Fruit fly (Drosophila melanogaster): ENCODE measurements around the gene CG9356.

The CG9356 gene

DNA sequence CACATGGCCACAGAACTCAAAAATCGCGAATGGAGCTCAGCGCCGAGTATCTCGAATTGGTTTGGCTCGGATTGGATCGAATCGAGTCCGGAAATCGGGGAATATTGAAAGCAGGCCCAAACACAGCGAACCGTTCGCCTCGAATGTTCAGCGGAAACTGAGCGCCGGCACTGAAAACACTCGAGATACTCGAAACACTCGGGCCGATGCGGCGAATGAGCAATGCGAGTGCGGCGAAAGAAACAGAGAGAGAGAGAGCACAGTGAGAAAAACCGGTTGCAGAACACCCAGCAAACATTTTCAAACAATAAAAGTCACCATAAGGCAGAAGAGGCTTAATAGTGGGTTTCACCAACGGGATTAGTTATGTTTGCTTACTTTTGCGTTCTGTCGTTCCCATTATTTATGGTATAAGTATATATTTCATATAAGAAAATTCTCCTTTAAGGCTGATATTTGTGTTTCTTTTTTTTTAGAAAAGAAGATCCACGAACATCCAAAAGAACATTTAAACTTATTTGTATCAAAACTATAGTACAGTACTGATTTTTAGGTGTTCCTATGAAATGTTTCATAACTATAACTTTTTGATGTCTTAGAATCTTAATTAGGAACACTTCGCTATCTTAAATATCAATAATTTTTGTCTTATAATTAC lies 9.6 kb downstream of the CG9356 start, which contains the start of gene FER (continued):
- TF ChIP-seq yki (optimal IDR thresholded peaks at IDR 0.05) (no peak), Eip74EF (GFP tag; optimal IDR thresholded peaks at IDR 0.05) (peak in 1 of 2 experiments; percentile 84), gsb-n (tag; optimal IDR thresholded peaks at IDR 0.05) (no peak), pnt (GFP tag; optimal IDR thresholded peaks at IDR 0.05) (no peak), CG8765 (GFP tag; IDR thresholded peaks at IDR 0.05) (no peak), Meics (GFP tag; optimal IDR thresholded peaks at IDR 0.05) (peak; percentile 37), CG7357 (GFP tag; IDR thresholded peaks at IDR 0.05) (no peak), kah (GFP tag; optimal IDR thresholded peaks at IDR 0.05) (peak; percentile 63), usp (GFP tag; optimal IDR thresholded peaks at IDR 0.05) (no peak), gt (GFP tag; IDR thresholded peaks at IDR 0.05) (no peak), CG10147 (GFP tag; optimal IDR thresholded peaks at IDR 0.05) (no peak), Neu2 (GFP tag; optimal IDR thresholded peaks at IDR 0.05; ENCODE audit: borderline replicate concordance) (no peak), CG9876 (GFP tag; optimal IDR thresholded peaks at IDR 0.05) (no peak), Adf1 (GFP tag; IDR thresholded peaks at IDR 0.05) (peak; percentile 17; the same call in 1 of the 2 replicates), CG14710 (tag; optimal IDR thresholded peaks at IDR 0.05) (no peak), CG17186 (GFP tag; optimal IDR thresholded peaks at IDR 0.05) (no peak), hth (optimal IDR thresholded peaks at IDR 0.05) (no peak), CG9215 (GFP tag; IDR thresholded peaks at IDR 0.05) (no peak), Nf-YA (GFP tag; IDR thresholded peaks at IDR 0.05) (no peak), CG31388 (GFP tag; optimal IDR thresholded peaks at IDR 0.05) (no peak), BEAF-32 (GFP tag; optimal IDR thresholded peaks at IDR 0.05) (no peak), sens (GFP tag) (peak; percentile 84), Nf-YB (GFP tag; optimal IDR thresholded peaks at IDR 0.05) (peak; percentile 43), Hmr (GFP tag; optimal IDR thresholded peaks at IDR 0.05) (peak; percentile 39), Blimp-1 (GFP tag; optimal IDR thresholded peaks at IDR 0.05) (peak; percentile 3), schlank (tag; optimal IDR thresholded peaks at IDR 0.05) (peak; percentile 40), row (GFP tag; IDR thresholded peaks at IDR 0.05) (peak; percentile 82), CG3838 (GFP tag; optimal IDR thresholded peaks at IDR 0.05) (no peak), CG9437 (GFP tag; optimal IDR thresholded peaks at IDR 0.05) (no peak), CG2875 (GFP tag; optimal IDR thresholded peaks at IDR 0.05) (peak; percentile 14), zfh2 (GFP tag; optimal IDR thresholded peaks at IDR 0.05) (no peak), caup (GFP tag; optimal IDR thresholded peaks at IDR 0.05; ENCODE audit: severe bottlenecking) (peak; percentile 66), Rx (GFP tag; IDR thresholded peaks at IDR 0.05) (no peak), CG10274 (GFP tag; optimal IDR thresholded peaks at IDR 0.05) (no peak), Mrtf (GFP tag; IDR thresholded peaks at IDR 0.05) (no peak), chif (GFP tag; optimal IDR thresholded peaks at IDR 0.05) (peak in 1 of 2 experiments; percentile 12), CG2202 (tag; optimal IDR thresholded peaks at IDR 0.05) (no peak), Dip3 (GFP tag; optimal IDR thresholded peaks at IDR 0.05) (no peak), Med (GFP tag) (peak; percentile 94), HLHmδ (GFP tag; optimal IDR thresholded peaks at IDR 0.05) (peak; percentile 76), gfzf (GFP tag; optimal IDR thresholded peaks at IDR 0.05) (no peak), ase (GFP tag; IDR thresholded peaks at IDR 0.05) (no peak), HLH4C (GFP tag; IDR thresholded peaks at IDR 0.05; ENCODE audit: partially characterized antibody) (peak; percentile 54; the same call in 2 of the 3 replicates), CG1602 (GFP tag; optimal IDR thresholded peaks at IDR 0.05) (peak; percentile 47), CG4820 (GFP tag; optimal IDR thresholded peaks at IDR 0.05) (no peak), CG12659 (GFP tag; optimal IDR thresholded peaks at IDR 0.05) (no peak), CG11456 (GFP tag; IDR thresholded peaks at IDR 0.05) (peak; percentile 18; the same call in 1 of the 3 replicates), crc (GFP tag; optimal IDR thresholded peaks at IDR 0.05) (no peak), CG15601 (tag; optimal IDR thresholded peaks at IDR 0.05) (peak; percentile 5), ap (GFP tag; IDR thresholded peaks at IDR 0.05) (no peak), bab2 (GFP tag; optimal IDR thresholded peaks at IDR 0.05) (no peak)

Data from whole organism, embryonic.